Fruit fly (Drosophila melanogaster) whole organism, embryonic: ENCODE data around the gene Liprin-beta.

ENCODE experiments used
- Abd-B ChIP-seq: fragments of 200-800 bp; sonication (Bioruptor generic); optimal IDR thresholded peaks from 2 replicates; lab custom pipeline; 2018; ENCODE audit warnings: missing biosample characterization, mild to moderate bottlenecking, missing genetic modification characterization, moderate library complexity
- Aef1 ChIP-seq: fragments of 200-800 bp; sonication (Bioruptor generic); IDR thresholded peaks from 3 replicates; pipeline ENCODE4 v1.3.6; 2022; ENCODE audit warnings: missing biosample characterization, missing genetic modification characterization
- CG10209 ChIP-seq: fragments of 200-800 bp; sonication (Bioruptor generic); optimal IDR thresholded peaks from 3 replicates; lab custom pipeline; 2017; ENCODE audit warnings: missing biosample characterization, mild to moderate bottlenecking, missing genetic modification characterization, missing genetic modification reagents
- CG10267 ChIP-seq: fragments of 200-800 bp; sonication (Bioruptor generic); optimal IDR thresholded peaks from 2 replicates; lab custom pipeline; 2018; ENCODE audit warnings: missing biosample characterization, mild to moderate bottlenecking, missing genetic modification characterization, moderate library complexity
- CG11247 ChIP-seq: fragments of 200-800 bp; sonication (Bioruptor generic); IDR thresholded peaks from 2 replicates; pipeline ENCODE4 v1.3.6; 2022; ENCODE audit warnings: missing biosample characterization, missing genetic modification characterization
- CG11504 ChIP-seq: fragments of 200-800 bp; sonication (Bioruptor generic); optimal IDR thresholded peaks from 3 replicates; lab custom pipeline; 2019; ENCODE audit warnings: missing biosample characterization, mild to moderate bottlenecking, missing genetic modification characterization, moderate library complexity
- CG15601 ChIP-seq: fragments of 200-800 bp; sonication (Bioruptor generic); optimal IDR thresholded peaks from 3 replicates; lab custom pipeline; 2019; ENCODE audit warnings: missing biosample characterization, mild to moderate bottlenecking, missing genetic modification characterization, moderate library complexity
- CG1602 ChIP-seq: fragments of 200-800 bp; sonication (Bioruptor generic); optimal IDR thresholded peaks from 3 replicates; lab custom pipeline; 2016; ENCODE audit warnings: missing biosample characterization, missing genetic modification characterization
- CG1603 ChIP-seq: fragments of 200-800 bp; sonication (Bioruptor generic); optimal IDR thresholded peaks from 2 replicates; lab custom pipeline; 2019; ENCODE audit warnings: missing biosample characterization, mild to moderate bottlenecking, missing genetic modification characterization, moderate library complexity
- CG16863 ChIP-seq: fragments of 200-800 bp; sonication (Bioruptor generic); optimal IDR thresholded peaks from 3 replicates; lab custom pipeline; 2016; ENCODE audit warnings: missing biosample characterization, missing genetic modification characterization
- CG17361 ChIP-seq: fragments of 200-800 bp; sonication (Bioruptor generic); IDR thresholded peaks from 3 replicates; pipeline ENCODE4 v1.3.6; 2022; ENCODE audit warnings: missing biosample characterization, missing genetic modification characterization
- CG17829 ChIP-seq: fragments of 200-800 bp; optimal IDR thresholded peaks from 2 replicates; lab custom pipeline; 2019; ENCODE audit warnings: missing biosample characterization, mild to moderate bottlenecking, missing genetic modification characterization, moderate library complexity
- CG2129 ChIP-seq: fragments of 200-800 bp; sonication (Bioruptor generic); IDR thresholded peaks from 2 replicates; pipeline ENCODE4 v1.3.6; 2022; ENCODE audit warnings: missing biosample characterization, missing genetic modification characterization; ENCODE audit not compliant: partially characterized antibody
- CG30020 ChIP-seq: fragments of 200-800 bp; optimal IDR thresholded peaks from 2 replicates; lab custom pipeline; 2019; ENCODE audit warnings: missing biosample characterization, mild to moderate bottlenecking, missing genetic modification characterization, moderate library complexity
- CG32532 ChIP-seq: fragments of 200-800 bp; sonication (Bioruptor generic); IDR thresholded peaks from 2 replicates; pipeline ENCODE4 v1.3.6; 2022; ENCODE audit warnings: missing biosample characterization, missing genetic modification characterization
- CG32767 ChIP-seq: fragments of 200-800 bp; sonication (Bioruptor generic); IDR thresholded peaks from 2 replicates; pipeline ENCODE4 v1.3.6; 2022; ENCODE audit warnings: missing biosample characterization, missing genetic modification characterization
- CG42726 ChIP-seq: fragments of 200-800 bp; sonication (Bioruptor generic); IDR thresholded peaks from 2 replicates; pipeline ENCODE4 v1.3.6; 2022; ENCODE audit warnings: missing biosample characterization, missing genetic modification characterization; ENCODE audit not compliant: partially characterized antibody
- CG4360 ChIP-seq: fragments of 200-800 bp; sonication (Bioruptor generic); IDR thresholded peaks from 2 replicates; pipeline ENCODE4 v1.3.6; 2022; ENCODE audit warnings: missing biosample characterization, missing genetic modification characterization
- CG8388 ChIP-seq: fragments of 200-800 bp; sonication (Bioruptor generic); optimal IDR thresholded peaks from 2 replicates; lab custom pipeline; 2019; ENCODE audit warnings: missing biosample characterization, mild to moderate bottlenecking, missing genetic modification characterization, moderate library complexity
- CG8924 ChIP-seq: fragments of 200-800 bp; optimal IDR thresholded peaks from 3 replicates; lab custom pipeline; 2019; ENCODE audit warnings: missing biosample characterization, mild to moderate bottlenecking, missing genetic modification characterization, moderate library complexity
- CG9727 ChIP-seq: fragments of 200-800 bp; sonication (Bioruptor generic); optimal IDR thresholded peaks from 3 replicates; lab custom pipeline; 2017; ENCODE audit warnings: missing biosample characterization, mild to moderate bottlenecking, missing genetic modification characterization
- CG9932 ChIP-seq: fragments of 200-800 bp; sonication (Bioruptor generic); IDR thresholded peaks from 2 replicates; pipeline ENCODE4 v1.3.6; 2022; ENCODE audit warnings: missing biosample characterization, missing genetic modification characterization
- Camta ChIP-seq: fragments of 200-800 bp; sonication (Bioruptor generic); optimal IDR thresholded peaks from 2 replicates; lab custom pipeline; 2016; ENCODE audit warnings: missing biosample characterization, missing genetic modification characterization
- Chrac-16 ChIP-seq: fragments of 200-800 bp; sonication (Bioruptor generic); optimal IDR thresholded peaks from 3 replicates; lab custom pipeline; 2016; ENCODE audit warnings: missing biosample characterization, missing genetic modification characterization
- CrebB ChIP-seq: fragments of 200-800 bp; sonication (Bioruptor generic); optimal IDR thresholded peaks from 3 replicates; lab custom pipeline; 2018; ENCODE audit warnings: missing biosample characterization, mild to moderate bottlenecking, missing genetic modification characterization
- Dip3 ChIP-seq: fragments of 200-800 bp; sonication (Bioruptor generic); optimal IDR thresholded peaks from 3 replicates; lab custom pipeline; 2016; ENCODE audit warnings: missing biosample characterization, missing genetic modification characterization
- Dref ChIP-seq: fragments of 200-800 bp; sonication (Bioruptor generic); IDR thresholded peaks from 2 replicates; pipeline ENCODE4 v1.3.6; 2022; ENCODE audit warnings: missing biosample characterization, missing genetic modification characterization
- Gsc ChIP-seq: fragments of 200-800 bp; sonication (Bioruptor generic); IDR thresholded peaks from 2 replicates; pipeline ENCODE4 v1.3.6; 2022; ENCODE audit warnings: missing biosample characterization, missing genetic modification characterization
- H15 ChIP-seq: fragments of 200-800 bp; sonication (Bioruptor generic); IDR thresholded peaks from 3 replicates; pipeline ENCODE4 v1.3.6; 2022; ENCODE audit warnings: missing biosample characterization, missing genetic modification characterization
- HmgZ ChIP-seq: fragments of 200-800 bp; sonication (Bioruptor generic); optimal IDR thresholded peaks from 2 replicates; lab custom pipeline; 2018; ENCODE audit warnings: missing biosample characterization, mild to moderate bottlenecking, missing genetic modification characterization
- Hsf ChIP-seq: fragments of 200-800 bp; sonication (Bioruptor generic); optimal IDR thresholded peaks from 3 replicates; lab custom pipeline; 2016; ENCODE audit warnings: missing biosample characterization, missing genetic modification characterization
- Lhr ChIP-seq: fragments of 200-800 bp; sonication (Bioruptor generic); optimal IDR thresholded peaks from 3 replicates; lab custom pipeline; 2017; ENCODE audit warnings: mild to moderate bottlenecking, missing biosample characterization, missing genetic modification reagents, missing genetic modification characterization
- MTF-1 ChIP-seq: fragments of 200-800 bp; sonication (Bioruptor generic); optimal IDR thresholded peaks from 2 replicates; lab custom pipeline; 2018; ENCODE audit warnings: missing biosample characterization, mild to moderate bottlenecking, missing genetic modification characterization, borderline replicate concordance
- Med ChIP-seq: fragments of 200-800 bp; sonication (Bioruptor generic); peaks from one replicate; lab custom pipeline; 2016; ENCODE audit warnings: missing biosample characterization, missing genetic modification characterization, mild to moderate bottlenecking, inconsistent platforms, moderate library complexity
- NFAT ChIP-seq: fragments of 200-800 bp; sonication (Bioruptor generic); IDR thresholded peaks from 2 replicates; pipeline ENCODE4 v1.3.6; 2022; ENCODE audit warnings: missing biosample characterization, missing genetic modification characterization
- Rx ChIP-seq: fragments of 200-800 bp; sonication (Bioruptor generic); IDR thresholded peaks from 2 replicates; pipeline ENCODE4 v1.3.6; 2022; ENCODE audit warnings: missing biosample characterization, missing genetic modification characterization
- Scr ChIP-seq: fragments of 200-800 bp; sonication (Bioruptor generic); IDR thresholded peaks from 2 replicates; pipeline ENCODE4 v1.3.6; 2022; ENCODE audit warnings: missing biosample characterization, missing genetic modification characterization; ENCODE audit not compliant: partially characterized antibody
- caup ChIP-seq: fragments of 200-800 bp; sonication (Bioruptor generic); optimal IDR thresholded peaks from 3 replicates; lab custom pipeline; 2017; ENCODE audit warnings: missing biosample characterization, mild to moderate bottlenecking, missing genetic modification characterization, moderate library complexity; ENCODE audit not compliant: severe bottlenecking
- chm ChIP-seq: fragments of 200-800 bp; sonication (Bioruptor generic); IDR thresholded peaks from 2 replicates; pipeline ENCODE4 v1.3.6; 2022; ENCODE audit warnings: missing biosample characterization, missing genetic modification characterization
- chn ChIP-seq: fragments of 200-800 bp; sonication (Bioruptor generic); optimal IDR thresholded peaks from 2 replicates; lab custom pipeline; 2016; ENCODE audit warnings: missing biosample characterization, missing genetic modification characterization
- gro ChIP-seq: fragments of 200-800 bp; sonication (Bioruptor generic); optimal IDR thresholded peaks from 2 replicates; lab custom pipeline; 2016; ENCODE audit warnings: missing biosample characterization, missing genetic modification characterization
- row ChIP-seq: fragments of 200-800 bp; sonication (Bioruptor generic); IDR thresholded peaks from 3 replicates; pipeline ENCODE4 v1.3.6; 2022; ENCODE audit warnings: missing biosample characterization, missing genetic modification characterization
- sens ChIP-seq: fragments of 200-800 bp; sonication (Bioruptor generic); peaks from one replicate; lab custom pipeline; 2016; ENCODE audit warnings: missing biosample characterization, missing genetic modification characterization
- shn ChIP-seq: fragments of 200-800 bp; sonication (Bioruptor generic); optimal IDR thresholded peaks from 3 replicates; lab custom pipeline; 2016; ENCODE audit warnings: missing biosample characterization, missing genetic modification characterization
- slp2 ChIP-seq: fragments of 200-800 bp; sonication (Bioruptor generic); optimal IDR thresholded peaks from 2 replicates; lab custom pipeline; 2016; ENCODE audit warnings: missing biosample characterization, missing genetic modification characterization
- tio ChIP-seq: fragments of 200-800 bp; sonication (Bioruptor generic); optimal IDR thresholded peaks from 2 replicates; lab custom pipeline; 2017; ENCODE audit warnings: missing biosample characterization, missing genetic modification characterization, inconsistent platforms
- unc-4 ChIP-seq: fragments of 200-800 bp; sonication (Bioruptor generic); IDR thresholded peaks from 2 replicates; pipeline ENCODE4 v1.3.6; 2022; ENCODE audit warnings: missing biosample characterization, missing genetic modification characterization; ENCODE audit not compliant: partially characterized antibody
- vvl ChIP-seq: fragments of 200-800 bp; sonication (Bioruptor generic); IDR thresholded peaks from 2 replicates; pipeline ENCODE4 v1.3.6; 2022; ENCODE audit warnings: missing biosample characterization, missing genetic modification characterization
- zen ChIP-seq: fragments of 200-800 bp; sonication (Bioruptor generic); optimal IDR thresholded peaks from 3 replicates; lab custom pipeline; 2018; ENCODE audit warnings: missing biosample characterization, mild to moderate bottlenecking, missing genetic modification characterization, moderate library complexity

Liprin-beta gene

dm6 chr3L:13486041-13486859, 26.8 kb upstream of the Liprin-beta start, which contains the start of the genes Abp1 and Tgi (continued):
- TF ChIP-seq CG32767 (GFP tag; lab: Robert Waterston, UW) (no peak), CG8924 (tag; lab: Kevin White, UChicago) (peak; percentile 15), tio (GFP tag; lab: Kevin White, UChicago) (no peak), CrebB (tag; lab: Kevin White, UChicago) (peak; percentile 46), CG1602 (GFP tag; lab: Kevin White, UChicago) (peak; percentile 13), CG42726 (peak; percentile 93), HmgZ (tag; lab: Kevin White, UChicago) (peak; percentile 78), Hsf (GFP tag; lab: Kevin White, UChicago) (peak; percentile 35), H15 (no peak), unc-4 (peak; percentile 73), CG4360 (GFP tag; lab: Robert Waterston, UW) (peak; percentile 75), Gsc (GFP tag; lab: Robert Waterston, UW) (no peak), CG8388 (GFP tag; lab: Kevin White, UChicago) (no peak), slp2 (GFP tag; lab: Kevin White, UChicago) (no peak), sens (GFP tag; lab: Kevin White, UChicago) (peak; percentile 47), chm (GFP tag; lab: Robert Waterston, UW) (peak; percentile 59; the same call in 1 of the 2 replicates), Chrac-16 (GFP tag; lab: Kevin White, UChicago) (no peak), Camta (peak; percentile 4), Rx (no peak), CG11504 (tag; lab: Kevin White, UChicago) (peak; percentile 24), CG30020 (tag; lab: Kevin White, UChicago) (peak; percentile 10), CG10209 (GFP tag; lab: Kevin White, UChicago) (peak; percentile 15), Dref (peak; percentile 93), row (peak; percentile 33), Aef1 (GFP tag; lab: Robert Waterston, UW) (peak; percentile 35), CG15601 (tag; lab: Kevin White, UChicago) (peak; percentile 49), gro (peak; percentile 36), Scr (GFP tag; lab: Robert Waterston, UW) (peak; percentile 83), CG17829 (tag; lab: Kevin White, UChicago) (peak; percentile 31), NFAT (peak; percentile 65), caup (peak; percentile 16), MTF-1 (GFP tag; lab: Kevin White, UChicago) (no peak), shn (peak; percentile 20), Lhr (peak; percentile 70), Med (GFP tag; lab: Kevin White, UChicago) (peak; percentile 92), Abd-B (GFP tag; lab: Kevin White, UChicago) (peak; percentile 41), CG32532 (GFP tag; lab: Robert Waterston, UW) (peak; percentile 13; the same call in 1 of the 2 replicates), CG16863 (GFP tag; lab: Kevin White, UChicago) (no peak), CG9727 (GFP tag; lab: Kevin White, UChicago) (peak; percentile 6), CG1603 (peak; percentile 75), zen (peak; percentile 41), CG2129 (peak; percentile 46), CG9932 (GFP tag; lab: Robert Waterston, UW) (peak; percentile 88), CG17361 (GFP tag; lab: Robert Waterston, UW) (peak; percentile 34; the same call in 2 of the 3 replicates), CG11247 (GFP tag; lab: Robert Waterston, UW) (peak; percentile 17; the same call in 1 of the 2 replicates), chn (GFP tag; lab: Kevin White, UChicago) (peak; percentile 32), CG10267 (peak; percentile 93), Dip3 (GFP tag; lab: Kevin White, UChicago) (no peak), vvl (GFP tag; lab: Robert Waterston, UW) (peak; percentile 12; the same call in 1 of the 2 replicates)
